Worm (Caenorhabditis elegans) whole organism, mixed stage, embryonic: ENCODE measurements around the gene Y9C9A.8.

Source experiments
- ceh-39 ChIP-seq: fragments of 150-350 bp; optimal IDR thresholded peaks from 2 replicates; lab custom pipeline; 2014; ENCODE audit warnings: missing biosample characterization, missing genetic modification characterization
- ces-1 ChIP-seq: fragments of 150-350 bp; optimal IDR thresholded peaks from 2 replicates; lab custom pipeline; 2014; ENCODE audit warnings: missing biosample characterization, missing genetic modification reagents, missing genetic modification characterization
- elt-3 ChIP-seq: fragments of 150-350 bp; optimal IDR thresholded peaks from 2 replicates; lab custom pipeline; 2014; ENCODE audit warnings: missing biosample characterization, missing genetic modification characterization
- ham-2 ChIP-seq: fragments of 200-800 bp; sonication (Bioruptor generic); optimal IDR thresholded peaks from 2 replicates; lab custom pipeline; 2018; ENCODE audit warnings: mild to moderate bottlenecking, missing genetic modification characterization, missing compliant biosample characterization
- lsy-2 ChIP-seq: fragments of 150-350 bp; optimal IDR thresholded peaks from 2 replicates; lab custom pipeline; 2014; ENCODE audit warnings: missing biosample characterization, missing genetic modification characterization
- nhr-237 ChIP-seq: fragments of 150-350 bp; optimal IDR thresholded peaks from 2 replicates; lab custom pipeline; 2014; ENCODE audit warnings: missing biosample characterization, missing genetic modification characterization
- nhr-28 ChIP-seq: fragments of 150-350 bp; optimal IDR thresholded peaks from 2 replicates; lab custom pipeline; 2014; ENCODE audit warnings: missing biosample characterization, missing genetic modification characterization
- nhr-76 ChIP-seq: sonication (generic microtip); optimal IDR thresholded peaks from 2 replicates; lab custom pipeline; 2017; ENCODE audit warnings: missing biosample characterization, missing genetic modification characterization
- pha-4 ChIP-seq: fragments of 150-350 bp; optimal IDR thresholded peaks from 2 replicates; lab custom pipeline; 2018; ENCODE audit warnings: missing biosample characterization, missing genetic modification reagents, missing genetic modification characterization
- snpc-4 ChIP-seq: fragments of 150-350 bp; optimal IDR thresholded peaks from 2 replicates; lab custom pipeline; 2014; ENCODE audit warnings: missing biosample characterization, missing genetic modification characterization
- unc-39 ChIP-seq: fragments of 150-350 bp; optimal IDR thresholded peaks from 2 replicates; lab custom pipeline; 2014; ENCODE audit warnings: missing biosample characterization, missing genetic modification characterization
- unc-62 ChIP-seq: fragments of 150-350 bp; optimal IDR thresholded peaks from 2 replicates; lab custom pipeline; 2014; ENCODE audit warnings: missing biosample characterization, missing genetic modification reagents, missing genetic modification characterization
- zip-8 ChIP-seq: fragments of 150-350 bp; optimal IDR thresholded peaks from 2 replicates; lab custom pipeline; 2014; ENCODE audit warnings: missing biosample characterization, missing genetic modification characterization

- TF ChIP-seq pha-4 (tag; lab: Kevin White, UChicago) (no peak), nhr-28 (tag; lab: Kevin White, UChicago) (no peak), elt-3 (tag; lab: Kevin White, UChicago) (no peak), nhr-237 (tag; lab: Kevin White, UChicago) (no peak), ces-1 (peak; percentile 34), snpc-4 (no peak), lsy-2 (tag; lab: Kevin White, UChicago) (no peak), nhr-76 (tag; lab: Kevin White, UChicago) (no peak), unc-62 (GFP tag; lab: Kevin White, UChicago) (no peak), ceh-39 (tag; lab: Kevin White, UChicago) (no peak), unc-39 (tag; lab: Kevin White, UChicago) (no peak), zip-8 (tag; lab: Kevin White, UChicago) (no peak), ham-2 (no peak)
These were observed 49.5 kb upstream of the Y9C9A.8 start for ce11 chrIV:4880634-4881033.
